Worm (Caenorhabditis elegans) whole organism, L3 larva: Measurements from ENCODE around the gene T04B2.8.

Experiments used
- ZK546.5 ChIP-seq: sonication (generic microtip); optimal IDR thresholded peaks from 2 replicates; lab custom pipeline; 2017; ENCODE audit warnings: missing biosample characterization, missing genetic modification characterization
- ceh-16 ChIP-seq: sonication (generic microtip); optimal IDR thresholded peaks from 2 replicates; lab custom pipeline; 2017; ENCODE audit warnings: missing biosample characterization, missing genetic modification characterization
- ceh-28 ChIP-seq: fragments of 150-350 bp; optimal IDR thresholded peaks from 2 replicates; lab custom pipeline; 2014; ENCODE audit warnings: missing biosample characterization, missing genetic modification reagents, missing genetic modification characterization
- ceh-82 ChIP-seq: fragments of 150-350 bp; optimal IDR thresholded peaks from 2 replicates; lab custom pipeline; 2014; ENCODE audit warnings: missing biosample characterization, missing genetic modification characterization
- ceh-9 ChIP-seq: sonication (generic microtip); optimal IDR thresholded peaks from 2 replicates; lab custom pipeline; 2018; ENCODE audit warnings: missing biosample characterization, missing genetic modification characterization
- daf-12 ChIP-seq: fragments of 150-350 bp; optimal IDR thresholded peaks from 2 replicates; lab custom pipeline; 2014; ENCODE audit warnings: missing biosample characterization, missing genetic modification reagents, missing genetic modification characterization
- egl-27 ChIP-seq: sonication (generic microtip); optimal IDR thresholded peaks from 4 replicates; lab custom pipeline; 2017; ENCODE audit warnings: missing biosample characterization, missing genetic modification reagents, missing genetic modification characterization
- elt-1 ChIP-seq: fragments of 150-350 bp; optimal IDR thresholded peaks from 2 replicates; lab custom pipeline; 2014; ENCODE audit warnings: missing biosample characterization, missing genetic modification characterization
- elt-2 ChIP-seq: sonication (generic microtip); optimal IDR thresholded peaks from 2 replicates; lab custom pipeline; 2016; ENCODE audit warnings: missing genetic modification reagents, mild to moderate bottlenecking, missing genetic modification characterization, missing compliant biosample characterization
- elt-3 ChIP-seq, 3 experiments: fragments of 150-350 bp in 1 of 3; sonication (generic microtip) in 2 of 3; optimal IDR thresholded peaks; 2 replicates in 2 of 3; 4 replicates in 1 of 3; lab custom pipeline; 2014 to 2017; ENCODE audit warnings: missing biosample characterization in 3 of 3, missing genetic modification characterization in 3 of 3
- eor-1 ChIP-seq, 2 experiments: fragments of 150-350 bp; optimal IDR thresholded peaks; 2 replicates each; lab custom pipeline; 2014 to 2018; ENCODE audit warnings: missing biosample characterization in 2 of 2, missing genetic modification characterization in 2 of 2
- fkh-2 ChIP-seq: fragments of 150-350 bp; optimal IDR thresholded peaks from 2 replicates; lab custom pipeline; 2014; ENCODE audit warnings: missing biosample characterization, missing genetic modification reagents, missing genetic modification characterization
- hmg-11 ChIP-seq: sonication (generic microtip); optimal IDR thresholded peaks from 2 replicates; lab custom pipeline; 2016; ENCODE audit warnings: missing genetic modification characterization, missing compliant biosample characterization
- jun-1 ChIP-seq: fragments of 150-350 bp; optimal IDR thresholded peaks from 2 replicates; lab custom pipeline; 2014; ENCODE audit warnings: missing biosample characterization, missing genetic modification reagents, missing genetic modification characterization
- lin-39 ChIP-seq: fragments of 150-350 bp; optimal IDR thresholded peaks from 2 replicates; lab custom pipeline; 2018; ENCODE audit warnings: missing biosample characterization, missing genetic modification reagents, missing genetic modification characterization
- mml-1 ChIP-seq: fragments of 150-350 bp; sonication (generic microtip); optimal IDR thresholded peaks from 3 replicates; lab custom pipeline; 2014; ENCODE audit warnings: missing biosample characterization, missing genetic modification characterization
- nfya-1 ChIP-seq: sonication (generic microtip); optimal IDR thresholded peaks from 2 replicates; lab custom pipeline; 2017; ENCODE audit warnings: missing genetic modification characterization, mild to moderate bottlenecking, missing compliant biosample characterization, antibody characterized with exemption, moderate library complexity; ENCODE audit not compliant: insufficient read depth
- nhr-11 ChIP-seq: fragments of 150-350 bp; optimal IDR thresholded peaks from 2 replicates; lab custom pipeline; 2014; ENCODE audit warnings: missing biosample characterization, missing genetic modification characterization
- nhr-12 ChIP-seq: fragments of 150-350 bp; optimal IDR thresholded peaks from 2 replicates; lab custom pipeline; 2014; ENCODE audit warnings: missing biosample characterization, missing genetic modification characterization
- nhr-23 ChIP-seq: fragments of 150-350 bp; optimal IDR thresholded peaks from 2 replicates; lab custom pipeline; 2014; ENCODE audit warnings: missing biosample characterization, missing genetic modification reagents, missing genetic modification characterization
- nhr-237 ChIP-seq: fragments of 150-350 bp; optimal IDR thresholded peaks from 2 replicates; lab custom pipeline; 2014; ENCODE audit warnings: missing biosample characterization, missing genetic modification characterization
- nhr-25 ChIP-seq: sonication (generic microtip); optimal IDR thresholded peaks from 2 replicates; lab custom pipeline; 2017; ENCODE audit warnings: missing biosample characterization, missing genetic modification characterization
- nhr-43 ChIP-seq: sonication (generic microtip); optimal IDR thresholded peaks from 2 replicates; lab custom pipeline; 2016; ENCODE audit warnings: mild to moderate bottlenecking, missing genetic modification characterization, missing compliant biosample characterization; ENCODE audit not compliant: poor library complexity, severe bottlenecking
- nhr-67 ChIP-seq: fragments of 150-350 bp; optimal IDR thresholded peaks from 2 replicates; lab custom pipeline; 2014; ENCODE audit warnings: missing biosample characterization, missing genetic modification characterization
- nhr-76 ChIP-seq: fragments of 150-350 bp; sonication (generic microtip); optimal IDR thresholded peaks from 5 replicates; lab custom pipeline; 2014; ENCODE audit warnings: missing biosample characterization, missing genetic modification characterization
- nhr-77 ChIP-seq: fragments of 150-350 bp; optimal IDR thresholded peaks from 2 replicates; lab custom pipeline; 2014; ENCODE audit warnings: missing biosample characterization, missing genetic modification characterization
- pha-4 ChIP-seq: fragments of 150-350 bp; optimal IDR thresholded peaks from 2 replicates; lab custom pipeline; 2014; ENCODE audit warnings: missing biosample characterization, missing genetic modification reagents, missing genetic modification characterization
- skn-1 ChIP-seq: fragments of 150-350 bp; optimal IDR thresholded peaks from 2 replicates; lab custom pipeline; 2014; ENCODE audit warnings: missing biosample characterization, missing genetic modification characterization
- tbx-2 ChIP-seq: sonication (generic microtip); optimal IDR thresholded peaks from 2 replicates; lab custom pipeline; 2016; ENCODE audit warnings: mild to moderate bottlenecking, missing genetic modification characterization, missing compliant biosample characterization
- unc-39 ChIP-seq: sonication (generic microtip); optimal IDR thresholded peaks from 4 replicates; lab custom pipeline; 2017; ENCODE audit warnings: missing biosample characterization, missing genetic modification characterization
- ztf-4 ChIP-seq: fragments of 150-350 bp; optimal IDR thresholded peaks from 2 replicates; lab custom pipeline; 2014; ENCODE audit warnings: missing biosample characterization, missing genetic modification characterization

The T04B2.8 gene

DNA sequence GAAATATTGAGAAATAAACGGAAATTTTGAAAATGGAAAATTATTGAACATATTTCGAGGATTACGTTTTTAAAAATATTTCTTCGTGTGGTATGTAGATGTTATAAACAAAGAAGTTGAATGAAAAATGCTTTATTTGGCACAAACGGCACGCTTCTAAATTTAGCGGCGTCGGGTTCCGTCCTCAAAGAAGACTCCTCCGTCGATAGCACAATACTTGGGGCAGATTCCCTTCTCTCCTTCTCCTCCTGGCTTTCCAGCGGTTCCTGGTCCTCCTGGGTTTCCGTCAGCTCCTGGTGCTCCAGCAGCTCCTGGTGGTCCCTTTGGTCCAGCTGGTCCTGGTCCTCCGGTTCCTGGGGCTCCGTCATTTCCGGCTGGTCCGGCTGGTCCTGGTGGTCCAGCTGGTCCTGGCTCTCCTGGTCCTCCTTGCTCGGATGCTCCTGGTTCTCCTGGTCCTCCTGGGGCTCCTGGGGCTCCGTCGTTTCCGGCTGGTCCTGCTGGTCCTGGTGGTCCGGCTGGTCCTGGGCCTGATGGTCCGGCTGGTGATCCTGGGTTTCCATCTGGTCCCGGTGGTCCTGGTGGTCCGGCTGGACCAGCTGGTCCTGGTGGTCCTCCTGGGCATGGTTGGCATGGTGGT is 33.5 kb upstream of the T04B2.8 start, which contains the start of gene W01B6.8:
TSS of gene W01B6.8 (minus strand) at position 51 of the 637 bp plus-strand sequence.
- TF ChIP-seq nhr-43 (tag; lab: Kevin White, UChicago) (no peak), daf-12 (tag; lab: Kevin White, UChicago) (no peak), hmg-11 (tag; lab: Kevin White, UChicago) (no peak), nhr-23 (tag; lab: Kevin White, UChicago) (no peak), unc-39 (tag; lab: Kevin White, UChicago) (no peak), ztf-4 (tag; lab: Kevin White, UChicago) (no peak), nhr-25 (tag; lab: Kevin White, UChicago) (no peak), elt-2 (tag; lab: Kevin White, UChicago) (no peak), nhr-77 (tag; lab: Kevin White, UChicago) (no peak), nhr-67 (tag; lab: Kevin White, UChicago) (no peak), ceh-9 (no peak), mml-1 (tag; lab: Kevin White, UChicago) (no peak), nhr-12 (tag; lab: Kevin White, UChicago) (no peak)

DNA sequence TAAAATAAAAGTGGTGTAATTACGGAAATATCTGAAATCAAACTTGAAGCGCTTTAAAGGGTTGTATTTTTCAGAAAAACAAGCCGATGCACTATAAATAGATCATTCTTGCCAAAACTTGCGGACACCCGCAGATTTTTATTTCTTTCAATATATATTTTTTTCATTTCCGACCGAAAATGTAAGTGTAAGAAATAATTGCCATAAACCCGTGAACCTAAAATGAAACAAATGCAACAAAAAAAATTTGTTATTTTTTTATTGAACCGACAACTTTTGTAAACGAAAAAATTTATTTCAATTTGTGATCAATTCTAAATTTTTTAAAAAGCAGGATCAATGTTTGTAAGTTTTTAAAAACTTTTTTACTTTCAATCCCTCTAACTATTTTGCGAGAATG is 29.8 kb upstream of the T04B2.8 start, which contains the start of gene W01B6.6:
TSS of gene W01B6.6 (plus strand) at position 301 of the 400 bp plus-strand sequence.
- TF ChIP-seq ZK546.5 (tag; lab: Kevin White, UChicago) (no peak), nhr-77 (tag; lab: Kevin White, UChicago) (no peak), elt-1 (no peak), elt-2 (tag; lab: Kevin White, UChicago) (no peak), fkh-2 (no peak)

DNA sequence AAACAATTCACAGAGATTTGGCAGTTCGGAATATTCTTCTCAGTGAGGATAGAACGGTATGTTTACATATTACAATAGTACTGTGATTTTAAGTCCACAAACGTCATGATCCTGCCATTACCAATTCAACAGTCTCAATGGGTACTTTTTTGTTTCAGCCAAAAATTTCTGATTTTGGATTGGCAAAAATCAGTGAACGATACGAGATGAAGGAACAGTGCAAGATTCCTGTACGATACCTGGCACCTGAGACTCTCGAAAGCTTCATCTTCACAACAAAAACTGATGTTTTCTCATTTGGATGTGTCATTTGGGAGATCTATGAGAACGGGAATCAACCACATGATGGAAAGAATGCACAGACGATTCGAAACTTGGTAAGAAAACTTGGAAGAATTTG is 27.0 kb upstream of the T04B2.8 start:
- TF ChIP-seq mml-1 (tag; lab: Kevin White, UChicago) (no peak), elt-2 (tag; lab: Kevin White, UChicago) (no peak), unc-39 (tag; lab: Kevin White, UChicago) (no peak), daf-12 (tag; lab: Kevin White, UChicago) (no peak), egl-27 (tag; lab: Kevin White, UChicago) (no peak), nhr-77 (tag; lab: Kevin White, UChicago) (no peak), skn-1 (tag; lab: Kevin White, UChicago) (no peak)

DNA sequence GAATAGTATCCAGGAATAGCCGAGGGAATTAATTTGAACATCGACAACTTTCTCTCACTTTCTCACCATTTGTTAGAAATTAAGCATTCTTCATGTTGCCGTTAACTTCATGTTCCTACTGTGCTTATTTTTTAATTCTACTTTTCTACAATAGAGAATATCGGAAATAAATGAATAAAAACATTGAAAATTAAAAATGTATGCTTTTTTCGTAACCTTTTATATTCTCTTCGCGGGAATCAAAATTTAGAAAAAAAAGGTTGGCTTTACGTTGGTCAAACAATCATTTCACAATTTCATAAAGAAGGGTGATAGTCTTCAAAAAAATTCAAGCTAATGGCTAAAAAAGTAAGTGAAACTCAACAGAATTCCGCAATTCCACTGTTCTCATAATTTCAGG is 24.9 kb upstream of the T04B2.8 start, which contains the start of gene W01B6.5:
TSS of gene W01B6.5 (plus strand) at position 301 of the 400 bp plus-strand sequence.
- TF ChIP-seq eor-1 (tag; optimal IDR thresholded peaks at IDR 0.05; lab: Kevin White, UChicago) (no peak), ceh-16 (tag; lab: Kevin White, UChicago) (no peak), jun-1 (tag; lab: Kevin White, UChicago) (no peak), lin-39 (tag; lab: Kevin White, UChicago) (no peak), nhr-67 (tag; lab: Kevin White, UChicago) (no peak), elt-1 (no peak), pha-4 (tag; lab: Kevin White, UChicago) (no peak), unc-39 (tag; lab: Kevin White, UChicago) (no peak), nhr-237 (no peak), mml-1 (tag; lab: Kevin White, UChicago) (no peak), nfya-1 (tag; lab: Kevin White, UChicago) (no peak)

DNA sequence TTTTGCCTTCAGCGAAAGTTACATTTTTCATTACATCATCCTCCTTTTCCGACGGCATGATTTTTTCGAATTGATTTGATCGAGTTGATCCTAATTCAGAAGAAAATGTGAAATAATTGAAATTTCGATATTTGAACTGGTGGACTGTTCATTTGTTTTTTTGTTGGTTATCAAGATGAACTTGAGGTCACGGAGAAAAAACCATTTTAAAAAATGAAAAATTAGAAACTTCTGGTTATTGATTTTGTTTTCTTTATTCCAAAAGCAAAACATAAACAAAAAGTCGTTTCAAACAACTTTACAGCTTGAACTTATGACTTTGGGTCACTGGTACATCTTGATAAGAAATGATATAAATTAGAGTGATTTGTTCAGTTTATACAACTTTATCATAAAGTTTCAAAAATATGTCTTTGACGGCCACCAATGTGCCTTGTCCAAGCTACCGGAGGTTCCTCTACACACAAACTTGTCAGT is 24.1 kb upstream of the T04B2.8 start, which contains the start of the genes ttbk-4 and W01B6.4:
TSS of gene ttbk-4 (minus strand) at position 101 of the 477 bp plus-strand sequence.
TSS of gene W01B6.4 (plus strand) at position 427 of the 477 bp plus-strand sequence.
- TF ChIP-seq mml-1 (tag; lab: Kevin White, UChicago), result no peak
- TF ChIP-seq nhr-11 (tag; lab: Kevin White, UChicago), result no peak
- no peak for TF ChIP-seq pha-4 (tag; lab: Kevin White, UChicago)
- no peak for TF ChIP-seq nhr-77 (tag; lab: Kevin White, UChicago)
- TF ChIP-seq ceh-82 (tag; lab: Kevin White, UChicago), result no peak
- TF ChIP-seq nhr-76 (tag; lab: Kevin White, UChicago), result no peak
- TF ChIP-seq nhr-67 (tag; lab: Kevin White, UChicago), result no peak
- no peak for TF ChIP-seq hmg-11 (tag; lab: Kevin White, UChicago)
- no peak for TF ChIP-seq nhr-25 (tag; lab: Kevin White, UChicago)
- no peak for TF ChIP-seq tbx-2 (tag; lab: Kevin White, UChicago)
- no peak for TF ChIP-seq ceh-28
- TF ChIP-seq ztf-4 (tag; lab: Kevin White, UChicago), result no peak
- no peak for TF ChIP-seq elt-3 (tag; optimal IDR thresholded peaks at IDR 0.05; lab: Kevin White, UChicago)
- no peak for TF ChIP-seq unc-39 (tag; lab: Kevin White, UChicago)
